Worm (Caenorhabditis elegans) whole organism, young adult: ENCODE measurements around the gene F44E7.9.
"Not testable (repeated sequence)": the region's sequence is repeated elsewhere in the genome, so short reads cannot be mapped to it uniquely, and the experiment has no call there.

ENCODE experiments used
- B0019.2 ChIP-seq: fragments of 200-800 bp; sonication (Bioruptor generic); conservative IDR thresholded peaks from 2 replicates; pipeline ENCODE4 v1.3.6; 2022; ENCODE audit warnings: missing genetic modification reagents, missing genetic modification characterization, missing compliant biosample characterization
- C06A6.2 ChIP-seq: fragments of 200-800 bp; sonication (Bioruptor generic); conservative IDR thresholded peaks from 2 replicates; pipeline ENCODE4 v1.3.6; 2022; ENCODE audit warnings: missing genetic modification characterization, missing compliant biosample characterization
- D2030.7 ChIP-seq: fragments of 200-800 bp; sonication (Bioruptor generic); IDR thresholded peaks from 2 replicates; pipeline ENCODE4 v1.3.6; 2022; ENCODE audit warnings: missing genetic modification reagents, missing genetic modification characterization, missing compliant biosample characterization
- F23B12.7 ChIP-seq: sonication (generic microtip); optimal IDR thresholded peaks from 2 replicates; lab custom pipeline; 2017; ENCODE audit warnings: missing genetic modification characterization, mild to moderate bottlenecking, missing compliant biosample characterization, antibody characterized with exemption, moderate library complexity; ENCODE audit not compliant: insufficient read depth
- F33H1.4 ChIP-seq: fragments of 200-800 bp; sonication (Bioruptor generic); IDR thresholded peaks from 2 replicates; pipeline ENCODE4 v1.3.6; 2022; ENCODE audit warnings: missing genetic modification reagents, missing genetic modification characterization, missing compliant biosample characterization
- F57C9.4 ChIP-seq: sonication (generic microtip); optimal IDR thresholded peaks from 2 replicates; lab custom pipeline; 2017; ENCODE audit warnings: mild to moderate bottlenecking, missing genetic modification characterization, missing compliant biosample characterization
- K11D2.4 ChIP-seq: fragments of 200-800 bp; sonication (Bioruptor generic); IDR thresholded peaks from 2 replicates; pipeline ENCODE4 v1.3.6; 2022; ENCODE audit warnings: missing genetic modification reagents, missing genetic modification characterization, missing compliant biosample characterization
- T07F8.4 ChIP-seq: sonication (generic microtip); optimal IDR thresholded peaks from 2 replicates; lab custom pipeline; 2016; ENCODE audit warnings: mild to moderate bottlenecking, missing genetic modification characterization, moderate library complexity, missing compliant biosample characterization
- T26A5.8 ChIP-seq: sonication (generic microtip); optimal IDR thresholded peaks from 2 replicates; lab custom pipeline; 2016; ENCODE audit warnings: missing genetic modification characterization, missing compliant biosample characterization
- Y53G8AR.9 ChIP-seq: fragments of 200-800 bp; sonication (Bioruptor generic); conservative IDR thresholded peaks from 2 replicates; pipeline ENCODE4 v1.3.6; 2022; ENCODE audit warnings: missing genetic modification reagents, missing genetic modification characterization, missing compliant biosample characterization
- Y67H2A.10 ChIP-seq: fragments of 200-800 bp; sonication (Bioruptor generic); conservative IDR thresholded peaks from 2 replicates; pipeline ENCODE4 v1.3.6; 2022; ENCODE audit warnings: missing genetic modification reagents, missing genetic modification characterization, missing compliant biosample characterization
- Y95B8A.8 ChIP-seq: fragments of 200-800 bp; sonication (Bioruptor generic); IDR thresholded peaks from 2 replicates; pipeline ENCODE4 v1.3.6; 2022; ENCODE audit warnings: missing genetic modification reagents, missing genetic modification characterization, missing compliant biosample characterization
- attf-3 ChIP-seq: fragments of 200-800 bp; sonication (Bioruptor generic); conservative IDR thresholded peaks from 2 replicates; pipeline ENCODE4 v1.3.6; 2022; ENCODE audit warnings: missing genetic modification reagents, missing genetic modification characterization, missing compliant biosample characterization
- attf-5 ChIP-seq: fragments of 200-800 bp; sonication (Bioruptor generic); optimal IDR thresholded peaks from 2 replicates; lab custom pipeline; 2018; ENCODE audit warnings: mild to moderate bottlenecking, missing genetic modification characterization, missing compliant biosample characterization
- bed-2 ChIP-seq: fragments of 200-800 bp; sonication (Bioruptor generic); IDR thresholded peaks from 2 replicates; pipeline ENCODE4 v1.3.6; 2022; ENCODE audit warnings: missing genetic modification reagents, missing genetic modification characterization, missing compliant biosample characterization
- cebp-1 ChIP-seq, 2 experiments: fragments of 200-800 bp in 1 of 2; sonication (Bioruptor generic) in 1 of 2; sonication (generic microtip) in 1 of 2; IDR thresholded peaks in 1 of 2; optimal IDR thresholded peaks in 1 of 2; 2 replicates each; pipeline versions ENCODE4 v1.3.6 to Lab custom; 2017 to 2022; ENCODE audit warnings: missing compliant biosample characterization in 2 of 2, missing genetic modification characterization in 2 of 2, mild to moderate bottlenecking in 1 of 2, missing genetic modification reagents in 1 of 2, moderate library complexity in 1 of 2
- ceh-100 ChIP-seq: fragments of 200-800 bp; sonication (Bioruptor generic); IDR thresholded peaks from 2 replicates; pipeline ENCODE4 v1.3.6; 2022; ENCODE audit warnings: missing genetic modification reagents, missing genetic modification characterization, missing compliant biosample characterization
- ceh-58 ChIP-seq: fragments of 200-800 bp; sonication (Bioruptor generic); IDR thresholded peaks from 2 replicates; pipeline ENCODE4 v1.3.6; 2022; ENCODE audit warnings: missing genetic modification characterization, missing compliant biosample characterization
- ceh-91 ChIP-seq: fragments of 200-800 bp; sonication (Bioruptor generic); IDR thresholded peaks from 2 replicates; pipeline ENCODE4 v1.3.6; 2022; ENCODE audit warnings: missing genetic modification reagents, missing genetic modification characterization, missing compliant biosample characterization
- dox-1 ChIP-seq: fragments of 200-800 bp; sonication (Bioruptor generic); IDR thresholded peaks from 2 replicates; pipeline ENCODE4 v1.3.6; 2022; ENCODE audit warnings: missing genetic modification reagents, missing genetic modification characterization, missing compliant biosample characterization
- egl-18 ChIP-seq: fragments of 200-800 bp; sonication (Bioruptor generic); IDR thresholded peaks from 2 replicates; pipeline ENCODE4 v1.3.6; 2022; ENCODE audit warnings: missing genetic modification reagents, missing genetic modification characterization, missing compliant biosample characterization
- egl-44 ChIP-seq: fragments of 200-800 bp; sonication (Bioruptor generic); IDR thresholded peaks from 2 replicates; pipeline ENCODE4 v1.3.6; 2022; ENCODE audit warnings: missing genetic modification reagents, missing genetic modification characterization, missing compliant biosample characterization
- egrh-3 ChIP-seq: fragments of 200-800 bp; sonication (Bioruptor generic); IDR thresholded peaks from 2 replicates; pipeline ENCODE4 v1.3.6; 2022; ENCODE audit warnings: missing genetic modification reagents, missing genetic modification characterization, missing compliant biosample characterization
- gei-17 ChIP-seq: fragments of 200-800 bp; sonication (Bioruptor generic); optimal IDR thresholded peaks from 2 replicates; lab custom pipeline; 2018; ENCODE audit warnings: mild to moderate bottlenecking, missing genetic modification characterization, missing compliant biosample characterization
- hlh-26 ChIP-seq: fragments of 200-800 bp; sonication (Bioruptor generic); conservative IDR thresholded peaks from 2 replicates; pipeline ENCODE4 v1.3.6; 2022; ENCODE audit warnings: missing genetic modification reagents, missing genetic modification characterization, missing compliant biosample characterization
- hmg-1.2 ChIP-seq: fragments of 200-800 bp; sonication (Bioruptor generic); IDR thresholded peaks from 2 replicates; pipeline ENCODE4 v1.3.6; 2022; ENCODE audit warnings: missing genetic modification reagents, missing genetic modification characterization, missing compliant biosample characterization
- hrde-1 ChIP-seq: sonication (generic microtip); optimal IDR thresholded peaks from 2 replicates; lab custom pipeline; 2016; ENCODE audit warnings: missing genetic modification characterization, mild to moderate bottlenecking, missing compliant biosample characterization, moderate library complexity, missing genotype, missing genetic modification reagents, borderline replicate concordance
- hsf-1 ChIP-seq: fragments of 200-800 bp; sonication (Bioruptor generic); IDR thresholded peaks from 2 replicates; pipeline ENCODE4 v1.3.6; 2022; ENCODE audit warnings: missing genetic modification reagents, missing genetic modification characterization, missing compliant biosample characterization
- madf-6 ChIP-seq: fragments of 200-800 bp; sonication (Bioruptor generic); IDR thresholded peaks from 2 replicates; pipeline ENCODE4 v1.3.6; 2022; ENCODE audit warnings: missing genetic modification reagents, missing genetic modification characterization, missing compliant biosample characterization
- mcd-1 ChIP-seq: fragments of 200-800 bp; sonication (Bioruptor generic); IDR thresholded peaks from 2 replicates; pipeline ENCODE4 v1.3.6; 2022; ENCODE audit warnings: missing genetic modification reagents, missing genetic modification characterization, missing compliant biosample characterization
- nfyb-1 ChIP-seq: fragments of 200-800 bp; sonication (Bioruptor generic); IDR thresholded peaks from 2 replicates; pipeline ENCODE4 v1.3.6; 2022; ENCODE audit warnings: missing genetic modification reagents, missing genetic modification characterization, missing compliant biosample characterization
- nhr-80 ChIP-seq: sonication (generic microtip); optimal IDR thresholded peaks from 2 replicates; lab custom pipeline; 2016; ENCODE audit warnings: missing genetic modification characterization, missing compliant biosample characterization
- nhr-90 ChIP-seq: sonication (generic microtip); optimal IDR thresholded peaks from 2 replicates; lab custom pipeline; 2016; ENCODE audit warnings: missing genotype, mild to moderate bottlenecking, missing genetic modification characterization, missing compliant biosample characterization
- pbrm-1 ChIP-seq: fragments of 200-800 bp; sonication (Bioruptor generic); IDR thresholded peaks from 2 replicates; pipeline ENCODE4 v1.3.6; 2022; ENCODE audit warnings: missing genetic modification reagents, missing genetic modification characterization, missing compliant biosample characterization
- rcor-1 ChIP-seq: fragments of 200-800 bp; sonication (Bioruptor generic); IDR thresholded peaks from 2 replicates; pipeline ENCODE4 v1.3.6; 2022; ENCODE audit warnings: missing genetic modification reagents, missing genetic modification characterization, missing compliant biosample characterization
- sea-2 ChIP-seq: fragments of 200-800 bp; sonication (Bioruptor generic); IDR thresholded peaks from 2 replicates; pipeline ENCODE4 v1.3.6; 2022; ENCODE audit warnings: missing genetic modification characterization, missing compliant biosample characterization
- snpc-1.1 ChIP-seq: sonication (generic microtip); optimal IDR thresholded peaks from 2 replicates; lab custom pipeline; 2017; ENCODE audit warnings: missing genetic modification characterization, mild to moderate bottlenecking, missing compliant biosample characterization, antibody characterized with exemption, moderate library complexity, missing genotype, missing genetic modification reagents; ENCODE audit not compliant: insufficient read depth
- snpc-4 ChIP-seq, 5 experiments: fragments of 150-350 bp in 1 of 5; sonication (generic microtip) in 4 of 5; optimal IDR thresholded peaks; 2 replicates each; lab custom pipeline; 2014 to 2018; ENCODE audit warnings: missing genetic modification characterization in 5 of 5, missing biosample characterization in 3 of 5, antibody characterized with exemption in 2 of 5, mild to moderate bottlenecking in 2 of 5, missing compliant biosample characterization in 2 of 5, missing genotype in 2 of 5, moderate library complexity in 2 of 5, missing genetic modification reagents in 1 of 5
- unc-62 ChIP-seq: fragments of 150-350 bp; optimal IDR thresholded peaks from 2 replicates; lab custom pipeline; 2014; ENCODE audit warnings: missing biosample characterization, missing genetic modification reagents, missing genetic modification characterization
- zim-3 ChIP-seq: sonication (generic microtip); optimal IDR thresholded peaks from 2 replicates; lab custom pipeline; 2017; ENCODE audit warnings: mild to moderate bottlenecking, missing genetic modification characterization, moderate library complexity, missing compliant biosample characterization
- ztf-28 ChIP-seq: fragments of 200-800 bp; sonication (Bioruptor generic); IDR thresholded peaks from 2 replicates; pipeline ENCODE4 v1.3.6; 2022; ENCODE audit warnings: missing genetic modification reagents, missing genetic modification characterization, missing compliant biosample characterization

Gene F44E7.9

DNA sequence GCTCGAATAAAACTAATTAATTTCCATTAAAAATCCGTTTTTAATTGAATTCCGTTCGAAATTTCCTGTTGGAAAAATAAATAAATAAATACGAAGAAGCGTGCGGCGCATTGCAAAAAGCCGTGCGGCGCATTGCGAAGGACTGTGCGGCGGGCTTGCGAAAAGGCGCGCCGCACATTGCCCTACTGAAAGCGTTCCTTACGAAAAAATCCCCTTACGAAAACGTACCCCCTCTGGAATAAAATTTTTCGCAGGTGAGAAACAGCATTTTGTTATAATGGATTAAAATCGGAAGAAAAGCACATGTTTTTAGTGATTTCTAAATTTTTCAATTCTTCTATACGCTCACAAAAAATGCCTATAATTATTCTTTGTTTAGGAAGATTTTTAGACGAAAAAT lies 12.8 kb upstream of the F44E7.9 start:
- peak; percentile 46; the same call in 1 of the 2 replicates for TF ChIP-seq cebp-1 (GFP tag; IDR thresholded peaks at IDR 0.05; lab: Robert Waterston, UW)
- TF ChIP-seq cebp-1 (tag; optimal IDR thresholded peaks at IDR 0.05; lab: Kevin White, UChicago): not testable (repeated sequence)
- TF ChIP-seq F33H1.4 (GFP tag; lab: Robert Waterston, UW): peak; percentile 42; the same call in 1 of the 2 replicates
- 0 out of 2 replicates have a peak, but pooled peaks have one; percentile 47 for TF ChIP-seq attf-3 (GFP tag; lab: Robert Waterston, UW)
- peak; percentile 37; the same call in 1 of the 2 replicates for TF ChIP-seq Y53G8AR.9 (GFP tag; lab: Robert Waterston, UW)
- TF ChIP-seq D2030.7 (GFP tag; lab: Robert Waterston, UW): peak; percentile 53; the same call in 1 of the 2 replicates
- TF ChIP-seq ztf-28 (GFP tag; lab: Robert Waterston, UW): 0 out of 2 replicates have a peak, but pooled peaks have one; percentile 68
- TF ChIP-seq nfyb-1 (GFP tag; lab: Robert Waterston, UW): peak; percentile 84
- TF ChIP-seq ceh-91: 0 out of 2 replicates have a peak, but pooled peaks have one; percentile 22
- 0 out of 2 replicates have a peak, but pooled peaks have one; percentile 14 for TF ChIP-seq K11D2.4
- TF ChIP-seq Y67H2A.10 (GFP tag; lab: Robert Waterston, UW): 0 out of 2 replicates have a peak, but pooled peaks have one; percentile 17
- peak; percentile 85 for TF ChIP-seq ceh-100 (GFP tag; lab: Robert Waterston, UW)
- peak; percentile 54 for TF ChIP-seq madf-6 (GFP tag; lab: Robert Waterston, UW)
- TF ChIP-seq Y95B8A.8 (GFP tag; lab: Robert Waterston, UW): peak; percentile 41; the same call in 1 of the 2 replicates
- peak; percentile 46 for TF ChIP-seq hmg-1.2
- TF ChIP-seq egl-44 (GFP tag; lab: Robert Waterston, UW): peak; percentile 39; the same call in 1 of the 2 replicates
- peak; percentile 97 for TF ChIP-seq C06A6.2 (GFP tag; lab: Robert Waterston, UW)
- TF ChIP-seq pbrm-1 (GFP tag; lab: Robert Waterston, UW): peak; percentile 59; the same call in 1 of the 2 replicates
- peak; percentile 93 for TF ChIP-seq dox-1
- TF ChIP-seq egrh-3 (GFP tag; lab: Robert Waterston, UW): 0 out of 2 replicates have a peak, but pooled peaks have one; percentile 37
- TF ChIP-seq rcor-1 (GFP tag; lab: Robert Waterston, UW): peak; percentile 26; the same call in 1 of the 2 replicates
- TF ChIP-seq mcd-1 (GFP tag; lab: Robert Waterston, UW): peak; percentile 85

- TF ChIP-seq F57C9.4 (tag; lab: Kevin White, UChicago): peak; percentile 17
- no peak for TF ChIP-seq hrde-1 (tag; lab: Kevin White, UChicago)
- TF ChIP-seq cebp-1 (GFP tag; IDR thresholded peaks at IDR 0.05; lab: Robert Waterston, UW): no peak
- peak; percentile 77 for TF ChIP-seq cebp-1 (tag; optimal IDR thresholded peaks at IDR 0.05; lab: Kevin White, UChicago)
- TF ChIP-seq unc-62: no peak
- TF ChIP-seq, all 124 proteins: peak for 2
These were observed 11.0 kb upstream of the F44E7.9 start for ce11 chrV:5779984-5780383.

DNA sequence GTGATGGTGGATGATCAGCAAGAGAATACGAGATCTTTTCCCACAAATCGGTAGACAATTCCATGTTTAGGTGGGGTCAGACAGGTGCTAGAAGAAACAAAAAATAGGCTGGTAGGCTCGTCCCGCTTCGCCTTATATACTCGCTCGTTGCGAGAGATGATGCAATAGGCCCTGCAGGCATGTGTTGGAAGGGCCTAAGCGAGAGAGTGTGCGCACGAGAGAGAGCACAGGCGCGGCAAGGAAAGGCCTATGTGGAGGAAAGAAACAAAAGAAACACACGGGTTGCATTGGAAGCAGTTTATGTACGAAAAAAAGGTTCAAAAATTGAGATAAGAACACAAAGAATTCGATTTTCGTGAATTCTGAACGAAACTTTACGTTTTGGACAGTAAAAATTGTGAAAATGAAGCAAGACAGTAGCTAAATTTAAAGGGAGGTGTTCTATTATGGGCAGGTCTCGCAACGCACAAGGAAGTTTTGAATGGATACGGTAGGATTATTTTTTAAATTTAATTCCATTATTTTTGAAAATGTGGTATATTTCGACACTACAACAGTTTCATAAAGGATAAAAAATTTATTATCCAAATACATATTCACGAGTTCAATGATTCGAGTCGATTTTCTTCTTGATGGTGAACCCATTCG lies 10.2 kb upstream of the F44E7.9 start, which contains the start of gene F44E7.5:
F44E7.5 (minus strand) TSS at position 210 of the 648 bp plus-strand sequence.
- peak; percentile 100 for TF ChIP-seq F57C9.4 (tag; lab: Kevin White, UChicago)
- no peak for TF ChIP-seq egl-18 (GFP tag; lab: Robert Waterston, UW)
- TF ChIP-seq sea-2 (GFP tag; lab: Robert Waterston, UW): no peak
- no peak for TF ChIP-seq T26A5.8
- peak; percentile 24; the same call in 1 of the 2 replicates for TF ChIP-seq ceh-91
- TF ChIP-seq attf-5 (GFP tag; lab: Kevin White, UChicago): peak; percentile 61
- no peak for TF ChIP-seq bed-2
- TF ChIP-seq F23B12.7 (tag; lab: Kevin White, UChicago): peak; percentile 15
- TF ChIP-seq nhr-90: peak; percentile 69
- TF ChIP-seq hsf-1: no peak
- no peak for TF ChIP-seq hlh-26 (GFP tag; lab: Robert Waterston, UW)
- peak; percentile 91 for TF ChIP-seq nhr-80 (tag; lab: Kevin White, UChicago)
- no peak for TF ChIP-seq B0019.2 (GFP tag; lab: Robert Waterston, UW)
- TF ChIP-seq gei-17 (GFP tag; lab: Kevin White, UChicago): peak; percentile 60
- TF ChIP-seq snpc-4 (GFP tag; optimal IDR thresholded peaks at IDR 0.05; lab: Kevin White, UChicago): no peak
- TF ChIP-seq snpc-4 (tag; optimal IDR thresholded peaks at IDR 0.05; lab: Kevin White, UChicago): peak in 3 of 4 experiments; percentile 3 to 57 (median 33)
- no peak for TF ChIP-seq snpc-1.1 (tag; lab: Kevin White, UChicago)
- TF ChIP-seq ceh-58 (GFP tag; lab: Robert Waterston, UW): no peak
- TF ChIP-seq zim-3: no peak
- no peak for TF ChIP-seq T07F8.4 (tag; lab: Kevin White, UChicago)
- peak; percentile 76 for TF ChIP-seq F33H1.4 (GFP tag; lab: Robert Waterston, UW)
- TF ChIP-seq hmg-1.2: peak; percentile 80
